Worm (Caenorhabditis elegans) whole organism, L1 larva: ENCODE measurements around the gene glna-2.

Experiments used
- aly-2 ChIP-seq: fragments of 150-350 bp; optimal IDR thresholded peaks from 2 replicates; lab custom pipeline; 2014; ENCODE audit warnings: missing biosample characterization, missing genetic modification characterization
- efl-1 ChIP-seq, 4 experiments: fragments of 150-350 bp; optimal IDR thresholded peaks in 3 of 4; peaks in 1 of 4; 1 replicate in 1 of 4; 2 replicates in 3 of 4; lab custom pipeline; 2014; ENCODE audit warnings: missing biosample characterization in 2 of 4, missing genetic modification characterization in 2 of 4, missing genetic modification reagents in 2 of 4
- elt-3 ChIP-seq, 6 experiments: fragments of 150-350 bp in 1 of 6; sonication (generic microtip); optimal IDR thresholded peaks; 2 replicates each; lab custom pipeline; 2017 to 2018; ENCODE audit warnings: missing biosample characterization in 6 of 6, missing genetic modification characterization in 6 of 6, inconsistent platforms in 1 of 6
- jun-1 ChIP-seq: fragments of 150-350 bp; optimal IDR thresholded peaks from 2 replicates; lab custom pipeline; 2014; ENCODE audit warnings: missing biosample characterization, missing genetic modification reagents, missing genetic modification characterization
- skn-1 ChIP-seq: fragments of 150-350 bp; optimal IDR thresholded peaks from 2 replicates; lab custom pipeline; 2014; ENCODE audit warnings: missing biosample characterization, missing genetic modification characterization
- snpc-4 ChIP-seq: fragments of 150-350 bp; optimal IDR thresholded peaks from 2 replicates; lab custom pipeline; 2014; ENCODE audit warnings: missing biosample characterization, missing genetic modification characterization
- snu-23 ChIP-seq: sonication (generic microtip); optimal IDR thresholded peaks from 2 replicates; lab custom pipeline; 2016; ENCODE audit warnings: missing genetic modification characterization, missing compliant biosample characterization
- swsn-7 ChIP-seq: sonication (generic microtip); optimal IDR thresholded peaks from 2 replicates; lab custom pipeline; 2016; ENCODE audit warnings: missing genetic modification characterization, missing compliant biosample characterization
- ztf-4 ChIP-seq: fragments of 150-350 bp; optimal IDR thresholded peaks from 2 replicates; lab custom pipeline; 2014; ENCODE audit warnings: missing biosample characterization, missing genetic modification characterization

DNA sequence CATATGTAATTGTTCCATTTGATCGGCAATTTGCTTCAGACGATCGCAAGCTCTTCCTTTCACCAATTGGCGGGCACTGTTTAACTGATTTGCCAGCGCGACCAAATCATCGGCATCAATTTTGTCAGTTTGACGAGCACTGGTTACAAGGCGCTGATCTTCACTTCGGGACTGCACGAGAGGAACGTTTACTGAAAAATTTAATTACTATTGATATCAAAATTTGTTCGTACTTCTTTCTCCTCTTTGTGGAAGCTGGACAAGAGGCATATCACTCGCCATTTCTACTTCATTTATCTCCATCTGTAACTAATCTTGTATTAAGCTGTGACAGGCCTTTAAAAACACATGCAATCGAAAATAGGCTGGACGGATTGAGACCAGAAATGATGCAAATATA, 29.4 kb downstream of the glna-2 start, which contains the start of gene C08B11.9:
- TF ChIP-seq swsn-7 (tag; lab: Kevin White, UChicago) (no peak), ztf-4 (no peak), snpc-4 (tag; lab: Kevin White, UChicago) (no peak), efl-1 (optimal IDR thresholded peaks at IDR 0.05; lab: Kevin White, UChicago) (no peak), efl-1 (GFP tag; optimal IDR thresholded peaks at IDR 0.05 in 1 of 2; lab: Kevin White, UChicago) (no peak), snu-23 (GFP tag; lab: Kevin White, UChicago) (no peak), elt-3 (tag; optimal IDR thresholded peaks at IDR 0.05; lab: Kevin White, UChicago) (no peak), jun-1 (tag; lab: Kevin White, UChicago) (no peak), skn-1 (tag; lab: Kevin White, UChicago) (no peak), aly-2 (tag; lab: Kevin White, UChicago) (no peak)
